Worm (Caenorhabditis elegans): Measurements from ENCODE around the gene tgt-2.

tgt-2 gene

ce11 chrV:18998045-18998444 is at the start of gene tgt-2:
Gene tgt-2, plus strand, starts transcription at chrV:18998345.
- TF ChIP-seq hlh-11 (tag; optimal IDR thresholded peaks at IDR 0.05) (no peak), F26F4.8 (GFP tag; conservative IDR thresholded peaks at IDR 0.05) (no peak), nhr-102 (tag; optimal IDR thresholded peaks at IDR 0.05) (no peak), ztf-7 (tag; optimal IDR thresholded peaks at IDR 0.05) (no peak), D1046.2 (GFP tag; IDR thresholded peaks at IDR 0.05) (no peak)

ce11 chrV:18957267-18957843 is 40.8 kb upstream of the tgt-2 start, which contains the start of gene hrg-10:
Gene hrg-10, minus strand, starts transcription at chrV:18957317.
- peak; percentile 15 for TF ChIP-seq mep-1 (tag; optimal IDR thresholded peaks at IDR 0.05)
- TF ChIP-seq daf-16 (GFP tag; optimal IDR thresholded peaks at IDR 0.05), result no peak
- TF ChIP-seq daf-16 (tag; optimal IDR thresholded peaks at IDR 0.05), result peak; percentile 88
- TF ChIP-seq ceh-44 (GFP tag; IDR thresholded peaks at IDR 0.05), result no peak
- TF ChIP-seq dve-1 (tag; optimal IDR thresholded peaks at IDR 0.05; ENCODE audit: insufficient read depth), result peak; percentile 38
- TF ChIP-seq nhr-28 (tag; optimal IDR thresholded peaks at IDR 0.05), result peak; percentile 41
- peak; percentile 24 for TF ChIP-seq pqm-1 (tag; optimal IDR thresholded peaks at IDR 0.05)
- no peak for TF ChIP-seq Y5F2A.4 (GFP tag; optimal IDR thresholded peaks at IDR 0.05)
- TF ChIP-seq nhr-77 (tag; optimal IDR thresholded peaks at IDR 0.05), result peak; percentile 3
- TF ChIP-seq dmd-6 (GFP tag; IDR thresholded peaks at IDR 0.05), result peak; percentile 44

ce11 chrV:18960072-18960471 is 38.1 kb upstream of the tgt-2 start, which contains the start of gene ztf-20:
Gene ztf-20, minus strand, starts transcription at chrV:18960172.
- TF ChIP-seq mes-2 (tag; optimal IDR thresholded peaks at IDR 0.05; ENCODE audit: poor library complexity, severe bottlenecking), result no peak
- TF ChIP-seq F44E2.7 (GFP tag; IDR thresholded peaks at IDR 0.05), result no peak
- no peak for TF ChIP-seq cey-2 (tag; optimal IDR thresholded peaks at IDR 0.05; ENCODE audit: borderline replicate concordance, insufficient read depth)
- no peak for TF ChIP-seq mdt-29 (GFP tag; IDR thresholded peaks at IDR 0.05)
- no peak for TF ChIP-seq madf-9 (GFP tag; conservative IDR thresholded peaks at IDR 0.05)
- TF ChIP-seq nhr-25 (tag; optimal IDR thresholded peaks at IDR 0.05; ENCODE audit: borderline replicate concordance, insufficient read depth), result no peak
- no peak for TF ChIP-seq nhr-10 (tag; optimal IDR thresholded peaks at IDR 0.05)
- no peak for TF ChIP-seq fkh-10 (GFP tag; optimal IDR thresholded peaks at IDR 0.05)
- TF ChIP-seq Y75B8A.6 (GFP tag; IDR thresholded peaks at IDR 0.05), result no peak
- TF ChIP-seq unc-39 (tag; optimal IDR thresholded peaks at IDR 0.05), result no peak
- TF ChIP-seq spr-1 (tag; optimal IDR thresholded peaks at IDR 0.05), result no peak
- no peak for TF ChIP-seq ZK337.2 (GFP tag; IDR thresholded peaks at IDR 0.05)
- no peak for TF ChIP-seq daf-19 (GFP tag; conservative IDR thresholded peaks at IDR 0.05)
- no peak for TF ChIP-seq nhr-76 (tag; optimal IDR thresholded peaks at IDR 0.05)
- no peak for TF ChIP-seq pha-4 (GFP tag; IDR thresholded peaks at IDR 0.05)
- TF ChIP-seq pha-4 (tag; optimal IDR thresholded peaks at IDR 0.05), result no peak

ce11 chrV:18967479-18968056 is 30.6 kb upstream of the tgt-2 start, which contains the start of gene Y39B6A.43:
Gene Y39B6A.43, minus strand, starts transcription at chrV:18967829.
- peak; percentile 94 for TF ChIP-seq Y48G9A.11 (GFP tag; IDR thresholded peaks at IDR 0.05)
- peak; percentile 93 for TF ChIP-seq aha-1 (tag)
- TF ChIP-seq rbr-2 (tag; optimal IDR thresholded peaks at IDR 0.05), result peak; percentile 96
- TF ChIP-seq lin-29 (GFP tag; IDR thresholded peaks at IDR 0.05), result peak; percentile 96
- peak; percentile 78 for TF ChIP-seq ces-1 (GFP tag; optimal IDR thresholded peaks at IDR 0.05)
- TF ChIP-seq F26F4.8 (GFP tag; conservative IDR thresholded peaks at IDR 0.05), result no peak
- peak; percentile 98 for TF ChIP-seq mep-1 (tag; optimal IDR thresholded peaks at IDR 0.05)
- TF ChIP-seq zip-11 (GFP tag; IDR thresholded peaks at IDR 0.05), result no peak
- TF ChIP-seq hmg-1.1 (GFP tag; IDR thresholded peaks at IDR 0.05), result peak; percentile 97
- peak; percentile 96 for TF ChIP-seq dmd-9 (GFP tag; IDR thresholded peaks at IDR 0.05)
- TF ChIP-seq ceh-44 (GFP tag; IDR thresholded peaks at IDR 0.05), result peak; percentile 94
- TF ChIP-seq skn-1 (tag; optimal IDR thresholded peaks at IDR 0.05), result peak; percentile 80
- peak; percentile 93 for TF ChIP-seq unc-130 (GFP tag; optimal IDR thresholded peaks at IDR 0.05)
- peak; percentile 64 for TF ChIP-seq set-16 (GFP tag; IDR thresholded peaks at IDR 0.05)
- peak; percentile 96 for TF ChIP-seq duxl-1 (tag; optimal IDR thresholded peaks at IDR 0.05; ENCODE audit: poor library complexity)
- peak; percentile 98 for TF ChIP-seq nhr-77 (tag; optimal IDR thresholded peaks at IDR 0.05)
- peak; percentile 91 for TF ChIP-seq nhr-28 (tag; optimal IDR thresholded peaks at IDR 0.05)
- peak; percentile 80 for TF ChIP-seq Y5F2A.4 (GFP tag; optimal IDR thresholded peaks at IDR 0.05)
- peak; percentile 92 for TF ChIP-seq saeg-2 (GFP tag; IDR thresholded peaks at IDR 0.05)
- TF ChIP-seq lin-1 (GFP tag; IDR thresholded peaks at IDR 0.05), result peak; percentile 86
